Worm (Caenorhabditis elegans) whole organism, L4 larva: ENCODE data around the gene scl-3.

Experiments used
- F26F4.8 ChIP-seq: fragments of 200-800 bp; sonication (Bioruptor generic); conservative IDR thresholded peaks from 2 replicates; pipeline ENCODE4 v1.3.6; 2022; ENCODE audit warnings: missing genetic modification characterization, missing compliant biosample characterization
- F37D6.2 ChIP-seq: sonication (generic microtip); optimal IDR thresholded peaks from 2 replicates; lab custom pipeline; 2016; ENCODE audit warnings: mild to moderate bottlenecking, missing genetic modification characterization, missing compliant biosample characterization
- F49E8.2 ChIP-seq: sonication (generic microtip); optimal IDR thresholded peaks from 2 replicates; lab custom pipeline; 2016; ENCODE audit warnings: missing compliant biosample characterization, mild to moderate bottlenecking, missing genetic modification characterization, borderline replicate concordance
- R02D3.7 ChIP-seq: fragments of 150-350 bp; sonication (generic microtip); optimal IDR thresholded peaks from 3 replicates; lab custom pipeline; 2014; ENCODE audit warnings: missing biosample characterization, missing genetic modification characterization
- T20F7.1 ChIP-seq: fragments of 200-800 bp; sonication (Bioruptor generic); optimal IDR thresholded peaks from 2 replicates; lab custom pipeline; 2018; ENCODE audit warnings: mild to moderate bottlenecking, missing genetic modification characterization, missing compliant biosample characterization
- Y5F2A.4 ChIP-seq: fragments of 200-800 bp; sonication (Bioruptor generic); optimal IDR thresholded peaks from 2 replicates; lab custom pipeline; 2018; ENCODE audit warnings: mild to moderate bottlenecking, missing genetic modification characterization, missing compliant biosample characterization
- arid-1 ChIP-seq: fragments of 200-800 bp; sonication (Bioruptor generic); conservative IDR thresholded peaks from 2 replicates; pipeline ENCODE4 v1.3.6; 2022; ENCODE audit warnings: missing genetic modification reagents, missing genetic modification characterization, missing compliant biosample characterization
- ceh-28 ChIP-seq: fragments of 150-350 bp; optimal IDR thresholded peaks from 2 replicates; lab custom pipeline; 2014; ENCODE audit warnings: missing biosample characterization, missing genetic modification reagents, missing genetic modification characterization
- ceh-32 ChIP-seq: sonication (generic microtip); optimal IDR thresholded peaks from 2 replicates; lab custom pipeline; 2016; ENCODE audit warnings: mild to moderate bottlenecking, missing genetic modification characterization, missing compliant biosample characterization; ENCODE audit not compliant: poor library complexity
- ceh-44 ChIP-seq: fragments of 200-800 bp; sonication (Bioruptor generic); IDR thresholded peaks from 2 replicates; pipeline ENCODE4 v1.3.6; 2022; ENCODE audit warnings: missing genetic modification reagents, missing genetic modification characterization, missing compliant biosample characterization
- ceh-62 ChIP-seq: sonication (generic microtip); optimal IDR thresholded peaks from 2 replicates; lab custom pipeline; 2017; ENCODE audit warnings: missing biosample characterization, missing genetic modification characterization
- ceh-82 ChIP-seq: sonication (generic microtip); optimal IDR thresholded peaks from 2 replicates; lab custom pipeline; 2017; ENCODE audit warnings: missing biosample characterization, missing genetic modification characterization
- ces-1 ChIP-seq: fragments of 150-350 bp; sonication (generic microtip); optimal IDR thresholded peaks from 4 replicates; lab custom pipeline; 2014; ENCODE audit warnings: missing biosample characterization, missing genetic modification reagents, missing genetic modification characterization
- daf-16 ChIP-seq, 3 experiments: sonication (generic microtip); optimal IDR thresholded peaks; 2 replicates each; lab custom pipeline; 2016 to 2017; ENCODE audit warnings: missing genetic modification characterization in 3 of 3, missing genetic modification reagents in 3 of 3, mild to moderate bottlenecking in 2 of 3, missing compliant biosample characterization in 2 of 3, missing biosample characterization in 1 of 3, moderate library complexity in 1 of 3
- daf-8 ChIP-seq: fragments of 200-800 bp; sonication (Bioruptor generic); IDR thresholded peaks from 2 replicates; pipeline ENCODE4 v1.3.6; 2022; ENCODE audit warnings: missing genetic modification characterization, missing compliant biosample characterization
- dpl-1 ChIP-seq: fragments of 150-350 bp; optimal IDR thresholded peaks from 2 replicates; lab custom pipeline; 2014; ENCODE audit warnings: missing biosample characterization, missing genetic modification reagents, missing genetic modification characterization
- dve-1 ChIP-seq: sonication (generic microtip); optimal IDR thresholded peaks from 2 replicates; lab custom pipeline; 2017; ENCODE audit warnings: antibody characterized with exemption, mild to moderate bottlenecking, missing genetic modification characterization, missing compliant biosample characterization; ENCODE audit not compliant: insufficient read depth
- hif-1 ChIP-seq, 2 experiments: sonication (generic microtip); optimal IDR thresholded peaks; 2 replicates each; lab custom pipeline; 2016 to 2017; ENCODE audit warnings: missing compliant biosample characterization in 2 of 2, missing genetic modification characterization in 2 of 2, missing genetic modification reagents in 2 of 2, missing genotype in 2 of 2, mild to moderate bottlenecking in 1 of 2
- hlh-30 ChIP-seq: sonication (generic microtip); optimal IDR thresholded peaks from 2 replicates; lab custom pipeline; 2017; ENCODE audit warnings: antibody characterized with exemption, mild to moderate bottlenecking, missing genetic modification characterization, missing compliant biosample characterization; ENCODE audit not compliant: insufficient read depth
- hmg-1.1 ChIP-seq: fragments of 200-800 bp; sonication (Bioruptor generic); IDR thresholded peaks from 2 replicates; pipeline ENCODE4 v1.3.6; 2022; ENCODE audit warnings: missing genetic modification reagents, missing genetic modification characterization, missing compliant biosample characterization
- jun-1 ChIP-seq: fragments of 150-350 bp; optimal IDR thresholded peaks from 2 replicates; lab custom pipeline; 2014; ENCODE audit warnings: missing biosample characterization, missing genetic modification reagents, missing genetic modification characterization
- lim-7 ChIP-seq: fragments of 200-800 bp; sonication (Bioruptor generic); IDR thresholded peaks from 2 replicates; pipeline ENCODE4 v1.3.6; 2022; ENCODE audit warnings: missing genetic modification characterization, missing compliant biosample characterization
- lin-1 ChIP-seq: fragments of 200-800 bp; sonication (Bioruptor generic); IDR thresholded peaks from 2 replicates; pipeline ENCODE4 v1.3.6; 2022; ENCODE audit warnings: missing genetic modification reagents, missing genetic modification characterization, missing compliant biosample characterization
- lin-38 ChIP-seq: fragments of 200-800 bp; sonication (Bioruptor generic); IDR thresholded peaks from 2 replicates; pipeline ENCODE4 v1.3.6; 2022; ENCODE audit warnings: missing genetic modification reagents, missing genetic modification characterization, missing compliant biosample characterization
- lsy-2 ChIP-seq, 2 experiments: fragments of 150-350 bp in 1 of 2; sonication (generic microtip) in 1 of 2; optimal IDR thresholded peaks; 2 replicates each; lab custom pipeline; 2014 to 2017; ENCODE audit warnings: missing biosample characterization in 2 of 2, missing genetic modification characterization in 2 of 2
- madf-5 ChIP-seq, 2 experiments: fragments of 200-800 bp; sonication (Bioruptor generic); IDR thresholded peaks; 2 replicates each; pipeline ENCODE4 v1.3.6; 2022; ENCODE audit warnings: missing compliant biosample characterization in 2 of 2, missing genetic modification characterization in 2 of 2
- nhr-11 ChIP-seq: fragments of 150-350 bp; optimal IDR thresholded peaks from 2 replicates; lab custom pipeline; 2014; ENCODE audit warnings: missing biosample characterization, missing genetic modification characterization
- nhr-25 ChIP-seq: sonication (generic microtip); optimal IDR thresholded peaks from 2 replicates; lab custom pipeline; 2017; ENCODE audit warnings: missing genetic modification characterization, mild to moderate bottlenecking, missing compliant biosample characterization, antibody characterized with exemption, moderate library complexity, borderline replicate concordance; ENCODE audit not compliant: insufficient read depth
- nhr-28 ChIP-seq: fragments of 150-350 bp; optimal IDR thresholded peaks from 2 replicates; lab custom pipeline; 2014; ENCODE audit warnings: missing biosample characterization, missing genetic modification characterization
- pha-4 ChIP-seq, 2 experiments: fragments of 150-350 bp in 1 of 2; fragments of 200-800 bp in 1 of 2; sonication (Bioruptor generic) in 1 of 2; IDR thresholded peaks in 1 of 2; optimal IDR thresholded peaks in 1 of 2; 2 replicates each; pipeline versions ENCODE4 v1.3.6 to Lab custom; 2014 to 2022; ENCODE audit warnings: missing genetic modification characterization in 2 of 2, missing genetic modification reagents in 2 of 2, missing biosample characterization in 1 of 2, missing compliant biosample characterization in 1 of 2
- rbr-2 ChIP-seq: sonication (generic microtip); optimal IDR thresholded peaks from 2 replicates; lab custom pipeline; 2016; ENCODE audit warnings: missing genotype, missing genetic modification characterization, missing compliant biosample characterization
- sdz-12 ChIP-seq: fragments of 200-800 bp; sonication (Bioruptor generic); optimal IDR thresholded peaks from 2 replicates; lab custom pipeline; 2018; ENCODE audit warnings: mild to moderate bottlenecking, missing genetic modification characterization, missing compliant biosample characterization
- set-16 ChIP-seq: fragments of 200-800 bp; sonication (Bioruptor generic); IDR thresholded peaks from 2 replicates; pipeline ENCODE4 v1.3.6; 2022; ENCODE audit warnings: missing genetic modification reagents, missing genetic modification characterization, missing compliant biosample characterization
- skn-1 ChIP-seq: fragments of 150-350 bp; optimal IDR thresholded peaks from 2 replicates; lab custom pipeline; 2014; ENCODE audit warnings: missing biosample characterization, missing genetic modification characterization
- snpc-1.2 ChIP-seq: fragments of 200-800 bp; sonication (Bioruptor generic); IDR thresholded peaks from 2 replicates; pipeline ENCODE4 v1.3.6; 2022; ENCODE audit warnings: missing genetic modification reagents, missing genetic modification characterization, missing compliant biosample characterization
- snpc-4 ChIP-seq: fragments of 150-350 bp; optimal IDR thresholded peaks from 2 replicates; lab custom pipeline; 2014; ENCODE audit warnings: missing biosample characterization, missing genetic modification characterization
- spr-1 ChIP-seq: sonication (generic microtip); optimal IDR thresholded peaks from 2 replicates; lab custom pipeline; 2016; ENCODE audit warnings: mild to moderate bottlenecking, missing genetic modification characterization, missing compliant biosample characterization
- unc-130 ChIP-seq: sonication (generic microtip); optimal IDR thresholded peaks from 2 replicates; lab custom pipeline; 2016; ENCODE audit warnings: missing genetic modification reagents, missing genetic modification characterization, missing compliant biosample characterization
- unc-39 ChIP-seq: sonication (generic microtip); optimal IDR thresholded peaks from 2 replicates; lab custom pipeline; 2017; ENCODE audit warnings: missing biosample characterization, missing genetic modification characterization
- zag-1 ChIP-seq: fragments of 150-350 bp; optimal IDR thresholded peaks from 2 replicates; lab custom pipeline; 2014; ENCODE audit warnings: missing biosample characterization, missing genetic modification characterization
- zfp-3 ChIP-seq: fragments of 200-800 bp; sonication (Bioruptor generic); conservative IDR thresholded peaks from 2 replicates; pipeline ENCODE4 v1.3.6; 2022; ENCODE audit warnings: missing genetic modification reagents, missing genetic modification characterization, missing compliant biosample characterization
- ztf-11 ChIP-seq: fragments of 150-350 bp; optimal IDR thresholded peaks from 2 replicates; lab custom pipeline; 2014; ENCODE audit warnings: missing biosample characterization, missing genetic modification characterization

Gene scl-3

DNA sequence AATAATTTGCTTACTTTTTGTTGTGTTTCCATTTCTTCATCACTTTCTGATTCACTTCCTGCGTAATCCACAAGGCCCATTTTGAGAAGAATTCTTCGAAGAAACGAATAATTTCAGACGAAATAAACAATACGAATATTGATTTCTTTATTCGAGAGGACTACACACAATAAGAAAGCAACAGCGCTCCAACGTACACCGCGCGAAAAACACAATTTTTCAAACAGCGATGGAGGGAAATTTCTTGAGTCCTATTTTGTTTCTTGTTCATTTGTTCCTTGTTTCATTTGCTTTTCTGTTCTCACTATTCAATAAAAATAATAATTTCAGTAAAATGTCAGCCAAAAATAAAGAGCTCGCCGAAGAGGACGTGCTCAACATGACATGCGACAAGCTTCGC lies 34.3 kb downstream of the scl-3 start, which contains the start of the genes prcc-1 and C39E9.12 (continued):
- peak; percentile 53 for TF ChIP-seq hlh-30
- TF ChIP-seq, all 104 proteins: peak for 15

ce11 chrIV:13095462-13095861 lies 36.1 kb downstream of the scl-3 start, which contains the start of gene rfc-3:
rfc-3 (plus strand) TSS chrIV:13095762.
- no peak for TF ChIP-seq pha-4 (GFP tag; IDR thresholded peaks at IDR 0.05; lab: Robert Waterston, UW)
- no peak for TF ChIP-seq pha-4 (tag; optimal IDR thresholded peaks at IDR 0.05; lab: Kevin White, UChicago)
- TF ChIP-seq ces-1 = no peak
- TF ChIP-seq lin-38 (GFP tag; lab: Robert Waterston, UW) = 0 out of 2 replicates have a peak, but pooled peaks have one; percentile 15
- no peak for TF ChIP-seq zfp-3

ce11 chrIV:13096778-13097177 lies 37.4 kb downstream of the scl-3 start:
- no peak for TF ChIP-seq set-16 (GFP tag; lab: Robert Waterston, UW)
- no peak for TF ChIP-seq daf-16 (GFP tag; optimal IDR thresholded peaks at IDR 0.05; lab: Kevin White, UChicago)
- peak; percentile 37 for TF ChIP-seq daf-16 (tag; optimal IDR thresholded peaks at IDR 0.05; lab: Kevin White, UChicago)
- TF ChIP-seq T20F7.1 (GFP tag; lab: Kevin White, UChicago) = no peak
- TF ChIP-seq lin-38 (GFP tag; lab: Robert Waterston, UW) = peak; percentile 62
- TF ChIP-seq ceh-62 (tag; lab: Kevin White, UChicago) = no peak
- TF ChIP-seq ztf-11 = no peak
- TF ChIP-seq spr-1 (tag; lab: Kevin White, UChicago) = no peak
- TF ChIP-seq lin-1 = no peak
- no peak for TF ChIP-seq daf-8 (GFP tag; lab: Robert Waterston, UW)
- no peak for TF ChIP-seq nhr-11
- TF ChIP-seq jun-1 (tag; lab: Kevin White, UChicago) = no peak
- TF ChIP-seq ceh-44 = no peak
- TF ChIP-seq unc-130 (GFP tag; lab: Kevin White, UChicago) = peak; percentile 26
- TF ChIP-seq F49E8.2 (tag; lab: Kevin White, UChicago) = peak; percentile 44
- TF ChIP-seq R02D3.7 (tag; lab: Kevin White, UChicago) = no peak
- no peak for TF ChIP-seq ceh-82 (tag; lab: Kevin White, UChicago)

DNA sequence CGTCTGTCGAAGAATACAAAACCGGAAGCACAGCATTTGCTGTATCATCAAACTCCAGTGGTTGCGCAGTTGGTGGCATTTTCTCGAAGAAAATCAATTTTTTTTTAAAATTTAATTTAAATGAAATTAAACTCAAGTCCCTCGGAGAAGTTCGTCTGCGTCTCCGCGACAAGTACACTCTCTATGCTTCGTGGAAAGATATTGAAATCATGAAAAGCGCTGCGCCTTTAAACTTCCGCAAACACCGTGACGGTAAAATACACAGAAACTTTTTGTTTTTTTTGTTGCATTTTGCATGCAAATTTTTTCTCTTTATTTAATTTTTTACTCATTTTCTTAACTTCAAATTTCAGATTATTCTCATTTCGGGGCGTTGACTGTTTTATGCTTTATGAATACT lies 39.3 kb downstream of the scl-3 start, which contains the start of the genes dli-1, tin-9.2 and exos-4.1:
TSS of gene dli-1 (minus strand) at position 141 of the 400 bp plus-strand sequence.
TSS of gene tin-9.2 (plus strand) at position 344 of the 400 bp plus-strand sequence.
TSS of gene exos-4.1 (plus strand) at position 348 of the 400 bp plus-strand sequence.
- TF ChIP-seq lsy-2 (tag; optimal IDR thresholded peaks at IDR 0.05; lab: Kevin White, UChicago) = peak in 1 of 2 experiments; percentile 89
- no peak for TF ChIP-seq lim-7 (GFP tag; lab: Robert Waterston, UW)
- peak; percentile 44 for TF ChIP-seq dve-1 (tag; lab: Kevin White, UChicago)
- no peak for TF ChIP-seq zag-1
- peak; percentile 28 for TF ChIP-seq unc-130 (GFP tag; lab: Kevin White, UChicago)
- no peak for TF ChIP-seq daf-16 (GFP tag; optimal IDR thresholded peaks at IDR 0.05; lab: Kevin White, UChicago)
- peak; percentile 35 for TF ChIP-seq daf-16 (tag; optimal IDR thresholded peaks at IDR 0.05; lab: Kevin White, UChicago)
- no peak for TF ChIP-seq R02D3.7 (tag; lab: Kevin White, UChicago)
- TF ChIP-seq ceh-28 (tag; lab: Kevin White, UChicago) = no peak
- no peak for TF ChIP-seq spr-1 (tag; lab: Kevin White, UChicago)
- TF ChIP-seq hmg-1.1 (GFP tag; lab: Robert Waterston, UW) = peak; percentile 65
- peak; percentile 9 for TF ChIP-seq F37D6.2
- peak; percentile 68 for TF ChIP-seq rbr-2 (tag; lab: Kevin White, UChicago)
- TF ChIP-seq F26F4.8 (GFP tag; lab: Robert Waterston, UW) = no peak
- TF ChIP-seq pha-4 (GFP tag; IDR thresholded peaks at IDR 0.05; lab: Robert Waterston, UW) = 0 out of 2 replicates have a peak, but pooled peaks have one; percentile 33
- no peak for TF ChIP-seq pha-4 (tag; optimal IDR thresholded peaks at IDR 0.05; lab: Kevin White, UChicago)
- TF ChIP-seq hif-1 (tag; optimal IDR thresholded peaks at IDR 0.05; lab: Kevin White, UChicago) = peak in 1 of 2 experiments; percentile 15
- no peak for TF ChIP-seq nhr-28 (tag; lab: Kevin White, UChicago)
- no peak for TF ChIP-seq sdz-12
- TF ChIP-seq Y5F2A.4 (GFP tag; lab: Kevin White, UChicago) = no peak
- TF ChIP-seq nhr-25 (tag; lab: Kevin White, UChicago) = no peak
- TF ChIP-seq snpc-4 (tag; lab: Kevin White, UChicago) = no peak
- no peak for TF ChIP-seq unc-39 (tag; lab: Kevin White, UChicago)
- peak; percentile 46 for TF ChIP-seq hlh-30
- TF ChIP-seq ceh-32 (tag; lab: Kevin White, UChicago) = no peak
- no peak for TF ChIP-seq skn-1 (tag; lab: Kevin White, UChicago)
- TF ChIP-seq nhr-11 = peak; percentile 7
- TF ChIP-seq dpl-1 (GFP tag; lab: Kevin White, UChicago) = peak; percentile 78
- TF ChIP-seq snpc-1.2 (GFP tag; lab: Robert Waterston, UW) = peak; percentile 80
- TF ChIP-seq arid-1 (GFP tag; lab: Robert Waterston, UW) = peak; percentile 42
- TF ChIP-seq lin-38 (GFP tag; lab: Robert Waterston, UW) = peak; percentile 81
- no peak for TF ChIP-seq madf-5 (GFP tag; IDR thresholded peaks at IDR 0.05; lab: Robert Waterston, UW)
